Fruit fly (Drosophila melanogaster) Kc167 (cell line): ENCODE data around the gene Rbcn-3B.

Experiments used
- Sin3A ChIP-seq: fragments of >200 bp; optimal IDR thresholded peaks from 2 replicates; lab custom pipeline; 2018; ENCODE audit warnings: missing external identifiers
- insv ChIP-seq: fragments of >200 bp; optimal IDR thresholded peaks from 3 replicates; lab custom pipeline; 2018; ENCODE audit warnings: missing external identifiers
- ttk ChIP-seq: sonication (Bioruptor generic); optimal IDR thresholded peaks from 2 replicates; lab custom pipeline; 2017; ENCODE audit warnings: missing external identifiers

DNA sequence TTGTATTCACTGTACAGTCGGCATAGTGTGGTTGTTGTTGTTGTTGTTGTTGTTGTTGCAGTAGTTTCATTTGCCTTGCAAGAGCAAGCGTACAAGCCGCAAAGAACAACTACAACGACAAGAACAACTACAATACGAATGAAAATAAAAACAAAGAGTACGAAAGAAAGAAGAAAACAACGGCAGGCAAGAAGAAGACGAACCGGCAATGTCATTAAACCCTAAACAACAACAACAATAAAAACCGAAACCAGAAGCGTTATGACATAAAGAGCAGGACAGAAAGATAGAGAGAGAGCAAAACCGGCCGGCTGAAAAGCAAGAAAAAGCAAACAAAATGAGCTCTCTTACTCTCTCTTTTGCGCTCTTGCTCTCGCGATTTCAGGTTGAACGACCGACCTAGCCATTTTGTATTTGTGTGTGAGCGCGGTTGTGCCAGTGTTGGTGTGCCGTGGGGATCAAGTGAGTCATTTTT, 39.2 kb downstream of the Rbcn-3B start:
- no peak for TF ChIP-seq Sin3A
- no peak for TF ChIP-seq insv (lab: Kevin White, UChicago)
- no peak for TF ChIP-seq ttk
